Fruit fly (Drosophila melanogaster) whole organism: ENCODE results near the gene Sdr.

Experiments
- CG8478 ChIP-seq: fragments of >200 bp; optimal IDR thresholded peaks from 2 replicates; lab custom pipeline; 2018; ENCODE audit warnings: inconsistent platforms
- Dll ChIP-seq: fragments of >200 bp; optimal IDR thresholded peaks from 2 replicates; lab custom pipeline; 2017
- pan ChIP-seq: fragments of >200 bp; optimal IDR thresholded peaks from 2 replicates; lab custom pipeline; 2017
- psq ChIP-seq: fragments of >200 bp; optimal IDR thresholded peaks from 2 replicates; lab custom pipeline; 2017
- usp ChIP-seq: fragments of >200 bp; optimal IDR thresholded peaks from 2 replicates; lab custom pipeline; 2017; ENCODE audit warnings: missing biosample characterization, missing genetic modification characterization, mixed read lengths

DNA sequence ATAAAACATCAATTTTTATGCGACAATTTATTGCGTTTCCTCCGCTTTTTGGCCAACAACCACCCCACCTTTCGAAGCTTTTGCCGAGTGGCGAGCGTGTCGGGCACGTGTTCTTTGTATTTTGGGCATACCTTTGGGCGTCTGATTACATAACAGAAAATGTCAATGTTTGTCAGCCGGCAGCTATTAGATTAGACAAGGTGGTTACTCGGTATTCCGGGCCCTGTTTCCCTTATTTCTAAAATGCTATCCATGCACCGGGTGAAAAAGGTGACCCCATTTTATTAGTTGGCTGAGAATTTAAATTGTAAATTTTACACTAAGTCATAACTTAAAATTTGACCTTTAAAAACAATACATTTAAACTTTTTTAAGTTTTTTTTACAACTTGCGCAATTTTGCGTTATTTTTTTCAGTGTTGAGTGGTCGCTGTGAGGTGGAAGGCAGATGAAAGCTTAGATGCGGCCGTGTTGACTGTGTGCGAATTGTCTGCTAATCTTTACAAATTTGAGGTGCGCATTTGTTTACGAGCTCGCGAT lies 5.9 kb upstream of the Sdr start:
- no peak for TF ChIP-seq psq (lab: Kevin White, UChicago)
- TF ChIP-seq CG8478 (lab: Kevin White, UChicago): no peak
- no peak for TF ChIP-seq pan (lab: Kevin White, UChicago)
- TF ChIP-seq Dll (lab: Kevin White, UChicago): no peak
- no peak for TF ChIP-seq usp (GFP tag; lab: Kevin White, UChicago)
